Worm (Caenorhabditis elegans): ENCODE results near the gene odd-1.

ce11 chrIII:7096481-7096880 lies 11.6 kb upstream of the odd-1 start:
- TF ChIP-seq flt-1 (GFP tag; IDR thresholded peaks at IDR 0.05), result no peak
- TF ChIP-seq ztf-23 (GFP tag; IDR thresholded peaks at IDR 0.05), result no peak
- no peak for TF ChIP-seq ztf-29 (GFP tag; IDR thresholded peaks at IDR 0.05)
- TF ChIP-seq T22C8.4 (GFP tag; IDR thresholded peaks at IDR 0.05), result no peak
- no peak for TF ChIP-seq med-1 (GFP tag; optimal IDR thresholded peaks at IDR 0.05; ENCODE audit: insufficient read depth)
- no peak for TF ChIP-seq tab-1 (GFP tag; IDR thresholded peaks at IDR 0.05)
- no peak for TF ChIP-seq klf-2 (GFP tag; conservative IDR thresholded peaks at IDR 0.05)
